Fruit fly (Drosophila melanogaster) whole organism, wandering third instar larva: ENCODE measurements around the gene Dhfr.

Experiments used
- Abd-B ChIP-seq: fragments of >200 bp; optimal IDR thresholded peaks from 2 replicates; lab custom pipeline; 2017; ENCODE audit warnings: missing biosample characterization, missing genetic modification characterization
- CG32264 ChIP-seq: fragments of 200-800 bp; sonication (Bioruptor generic); optimal IDR thresholded peaks from 2 replicates; lab custom pipeline; 2016; ENCODE audit warnings: missing biosample characterization, missing genetic modification characterization
- CG9705 ChIP-seq: fragments of 200-800 bp; sonication (Bioruptor generic); optimal IDR thresholded peaks from 2 replicates; lab custom pipeline; 2018; ENCODE audit warnings: missing biosample characterization, mild to moderate bottlenecking, missing genetic modification characterization
- CrebA ChIP-seq: fragments of 200-800 bp; sonication (Bioruptor generic); optimal IDR thresholded peaks from 2 replicates; lab custom pipeline; 2016; ENCODE audit warnings: missing biosample characterization, mild to moderate bottlenecking, missing genetic modification characterization, borderline replicate concordance
- Dfd ChIP-seq: fragments of >200 bp; optimal IDR thresholded peaks from 2 replicates; lab custom pipeline; 2017; ENCODE audit warnings: missing biosample characterization, missing genetic modification characterization
- Dif ChIP-seq: fragments of 200-275, 200-300 bp; sonication (Bioruptor generic); optimal IDR thresholded peaks from 2 replicates; lab custom pipeline; 2018; ENCODE audit warnings: missing biosample characterization, missing genetic modification characterization; ENCODE audit not compliant: partially characterized antibody
- GATAd ChIP-seq: sonication (Bioruptor generic); optimal IDR thresholded peaks from 2 replicates; lab custom pipeline; 2016; ENCODE audit warnings: missing biosample characterization, missing genetic modification characterization
- HLH106 ChIP-seq: fragments of 200-800 bp; optimal IDR thresholded peaks from 3 replicates; lab custom pipeline; 2019; ENCODE audit warnings: missing biosample characterization, mild to moderate bottlenecking, missing genetic modification characterization, moderate library complexity
- Hnf4 ChIP-seq: fragments of 200-800 bp; sonication (Bioruptor generic); optimal IDR thresholded peaks from 2 replicates; lab custom pipeline; 2016; ENCODE audit warnings: missing biosample characterization, mild to moderate bottlenecking, missing genetic modification characterization
- Hr78 ChIP-seq: fragments of >200 bp; optimal IDR thresholded peaks from 2 replicates; lab custom pipeline; 2017; ENCODE audit warnings: missing biosample characterization, missing genetic modification characterization
- Hr83 ChIP-seq: fragments of 200-300 bp; sonication (Bioruptor generic); optimal IDR thresholded peaks from 2 replicates; lab custom pipeline; 2016; ENCODE audit warnings: missing biosample characterization, mild to moderate bottlenecking, missing genetic modification characterization, moderate library complexity; ENCODE audit not compliant: poor library complexity, severe bottlenecking
- Jra ChIP-seq: sonication (Bioruptor generic); optimal IDR thresholded peaks from 2 replicates; lab custom pipeline; 2016; ENCODE audit warnings: missing biosample characterization, missing genetic modification characterization
- Mio ChIP-seq: sonication (Bioruptor generic); optimal IDR thresholded peaks from 2 replicates; lab custom pipeline; 2016; ENCODE audit warnings: missing biosample characterization, missing genetic modification characterization
- Myc ChIP-seq: fragments of >200 bp; optimal IDR thresholded peaks from 2 replicates; lab custom pipeline; 2017
- N ChIP-seq: fragments of >200 bp; optimal IDR thresholded peaks from 2 replicates; lab custom pipeline; 2018; ENCODE audit warnings: missing biosample characterization, missing external identifiers, missing genetic modification characterization
- OdsH ChIP-seq: fragments of 200-800 bp; sonication (Bioruptor generic); optimal IDR thresholded peaks from 2 replicates; lab custom pipeline; 2016; ENCODE audit warnings: missing biosample characterization, mild to moderate bottlenecking, missing genetic modification characterization
- Rel ChIP-seq, 2 experiments: fragments of 200-800 bp; sonication (Bioruptor generic) in 1 of 2; optimal IDR thresholded peaks; 2 replicates in 1 of 2; 3 replicates in 1 of 2; lab custom pipeline; 2016 to 2019; ENCODE audit warnings: mild to moderate bottlenecking in 2 of 2, missing biosample characterization in 2 of 2, missing genetic modification characterization in 2 of 2, moderate library complexity in 1 of 2
- Sp1 ChIP-seq: fragments of 200-800 bp; sonication (Bioruptor generic); optimal IDR thresholded peaks from 3 replicates; lab custom pipeline; 2019; ENCODE audit warnings: missing biosample characterization, mild to moderate bottlenecking, missing genetic modification characterization, moderate library complexity
- Vsx2 ChIP-seq: fragments of 200-300, 225-300 bp; sonication (Bioruptor generic); optimal IDR thresholded peaks from 2 replicates; lab custom pipeline; 2018; ENCODE audit warnings: missing biosample characterization, missing genetic modification characterization; ENCODE audit not compliant: partially characterized antibody
- br ChIP-seq: fragments of 200-800 bp; sonication (Bioruptor generic); optimal IDR thresholded peaks from 2 replicates; lab custom pipeline; 2016; ENCODE audit warnings: missing biosample characterization, missing genetic modification characterization
- brk ChIP-seq: fragments of 200-800 bp; sonication (Bioruptor generic); optimal IDR thresholded peaks from 2 replicates; lab custom pipeline; 2016; ENCODE audit warnings: missing biosample characterization, mild to moderate bottlenecking, missing genetic modification characterization
- dl ChIP-seq, 2 experiments: fragments of 175-275, 200-275 bp in 1 of 2; fragments of 200-275 bp in 1 of 2; sonication (Bioruptor generic); optimal IDR thresholded peaks; lab custom pipeline; 2018; ENCODE audit warnings: mild to moderate bottlenecking in 2 of 2, missing biosample characterization in 2 of 2, missing genetic modification characterization in 2 of 2, moderate library complexity in 2 of 2; ENCODE audit not compliant: partially characterized antibody in 2 of 2, insufficient read depth in 1 of 2
- dmrt93B ChIP-seq: fragments of 200-800 bp; sonication (Bioruptor generic); optimal IDR thresholded peaks from 2 replicates; lab custom pipeline; 2018; ENCODE audit warnings: missing biosample characterization, mild to moderate bottlenecking, missing genetic modification characterization
- dsf ChIP-seq: sonication (Bioruptor generic); optimal IDR thresholded peaks from 2 replicates; lab custom pipeline; 2016; ENCODE audit warnings: missing biosample characterization, missing genetic modification characterization, borderline replicate concordance
- foxo ChIP-seq, 2 experiments: fragments of 200-800 bp; sonication (Bioruptor generic); optimal IDR thresholded peaks; 2 replicates in 1 of 2; 3 replicates in 1 of 2; lab custom pipeline; 2016 to 2017; ENCODE audit warnings: missing biosample characterization in 2 of 2, missing genetic modification characterization in 2 of 2
- fru ChIP-seq: fragments of 200-800 bp; sonication (Bioruptor generic); optimal IDR thresholded peaks from 3 replicates; lab custom pipeline; 2016; ENCODE audit warnings: missing biosample characterization, mild to moderate bottlenecking, missing genetic modification characterization
- h ChIP-seq: fragments of 200-800 bp; sonication (Bioruptor generic); optimal IDR thresholded peaks from 3 replicates; lab custom pipeline; 2016; ENCODE audit warnings: missing biosample characterization, mild to moderate bottlenecking, missing genetic modification characterization
- jim ChIP-seq: fragments of 175-275, 200-325 bp; sonication (Bioruptor generic); optimal IDR thresholded peaks from 2 replicates; lab custom pipeline; 2016; ENCODE audit warnings: missing biosample characterization, mild to moderate bottlenecking, missing genetic modification characterization
- pan ChIP-seq: fragments of >200 bp; optimal IDR thresholded peaks from 2 replicates; lab custom pipeline; 2017
- psq ChIP-seq: fragments of 200-800 bp; sonication (Bioruptor generic); optimal IDR thresholded peaks from 3 replicates; lab custom pipeline; 2017; ENCODE audit warnings: missing biosample characterization, mild to moderate bottlenecking, missing genetic modification characterization, moderate library complexity
- rgr ChIP-seq: fragments of 200-800 bp; sonication (Bioruptor generic); optimal IDR thresholded peaks from 3 replicates; lab custom pipeline; 2016; ENCODE audit warnings: missing biosample characterization, mild to moderate bottlenecking, missing genetic modification characterization
- sage ChIP-seq: fragments of 200-800 bp; sonication (Bioruptor generic); optimal IDR thresholded peaks from 2 replicates; lab custom pipeline; 2016; ENCODE audit warnings: missing biosample characterization, mild to moderate bottlenecking, missing genetic modification characterization
- sv ChIP-seq: fragments of 200-800 bp; sonication (Bioruptor generic); optimal IDR thresholded peaks from 3 replicates; lab custom pipeline; 2016; ENCODE audit warnings: missing biosample characterization, missing genetic modification characterization
- tai ChIP-seq: sonication (Bioruptor generic); optimal IDR thresholded peaks from 2 replicates; lab custom pipeline; 2016; ENCODE audit warnings: missing biosample characterization, missing genetic modification characterization
- usp ChIP-seq: fragments of >200 bp; optimal IDR thresholded peaks from 2 replicates; lab custom pipeline; 2017; ENCODE audit warnings: missing biosample characterization, missing genetic modification characterization
- woc ChIP-seq: sonication (Bioruptor generic); optimal IDR thresholded peaks from 2 replicates; lab custom pipeline; 2016; ENCODE audit warnings: missing biosample characterization, mild to moderate bottlenecking, missing genetic modification characterization

Dhfr gene

dm6 chr3R:16469501-16470263 lies 11.3 kb upstream of the Dhfr start, which contains the start of the genes CG42232 and CSN5:
Gene CG42232, minus strand, starts transcription at chr3R:16469663.
Gene CSN5, plus strand, starts transcription at chr3R:16470099.
- TF ChIP-seq rgr (GFP tag; lab: Kevin White, UChicago) (no peak), dmrt93B (no peak), HLH106 (tag; lab: Kevin White, UChicago) (no peak), CG32264 (GFP tag; lab: Kevin White, UChicago) (no peak), foxo (GFP tag; optimal IDR thresholded peaks at IDR 0.05; lab: Kevin White, UChicago) (no peak), dsf (GFP tag; lab: Kevin White, UChicago) (peak; percentile 23), pan (lab: Kevin White, UChicago) (no peak), Vsx2 (GFP tag; lab: Kevin White, UChicago) (no peak), CG9705 (peak; percentile 44), usp (no peak), brk (GFP tag; lab: Kevin White, UChicago) (no peak), OdsH (GFP tag; lab: Kevin White, UChicago) (no peak), Mio (GFP tag; lab: Kevin White, UChicago) (no peak), br (GFP tag; lab: Kevin White, UChicago) (no peak), tai (GFP tag; lab: Kevin White, UChicago) (no peak), Hnf4 (GFP tag; lab: Kevin White, UChicago) (no peak), CrebA (no peak), N (GFP tag; lab: Kevin White, UChicago) (no peak), fru (no peak), dl (GFP tag; optimal IDR thresholded peaks at IDR 0.05; lab: Kevin White, UChicago; ENCODE audit: insufficient read depth in 1 of 2, partially characterized antibody in 2 of 2) (no peak), Dfd (GFP tag; lab: Kevin White, UChicago) (no peak), Hr83 (GFP tag; lab: Kevin White, UChicago) (peak; percentile 58), woc (GFP tag; lab: Kevin White, UChicago) (no peak), psq (GFP tag; lab: Kevin White, UChicago) (peak; percentile 52), Dif (no peak), sage (GFP tag; lab: Kevin White, UChicago) (no peak), Sp1 (GFP tag; lab: Kevin White, UChicago) (no peak), sv (no peak), jim (no peak), Hr78 (GFP tag; lab: Kevin White, UChicago) (no peak), Myc (lab: Kevin White, UChicago) (no peak), GATAd (no peak)

DNA sequence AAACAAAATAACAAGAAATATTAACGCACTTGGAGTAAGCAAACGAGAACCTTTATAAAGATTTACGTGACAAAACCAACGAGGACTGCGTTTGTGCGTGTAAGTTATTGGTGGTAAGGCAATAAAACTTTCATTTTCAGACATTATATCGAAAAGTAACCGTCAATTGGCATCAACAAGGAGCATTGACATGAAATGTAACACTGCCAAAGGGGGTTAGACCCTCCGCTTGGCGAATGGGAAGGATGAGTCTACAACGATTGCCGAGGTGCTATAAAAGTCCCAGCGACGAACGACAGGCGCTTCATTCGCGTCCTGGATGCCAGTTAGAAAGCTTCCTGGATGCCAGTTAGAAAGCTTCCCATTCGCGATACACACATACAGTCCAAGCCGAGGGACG lies 8.7 kb upstream of the Dhfr start, which contains the start of gene Gyc89Da:
Gene Gyc89Da, plus strand, starts transcription at position 301 of the 400 bp plus-strand sequence.
- TF ChIP-seq N (GFP tag; lab: Kevin White, UChicago) (no peak), Dif (no peak), psq (GFP tag; lab: Kevin White, UChicago) (no peak), dl (GFP tag; optimal IDR thresholded peaks at IDR 0.05; lab: Kevin White, UChicago; ENCODE audit: insufficient read depth in 1 of 2, partially characterized antibody in 2 of 2) (no peak), woc (GFP tag; lab: Kevin White, UChicago) (no peak), h (GFP tag; lab: Kevin White, UChicago) (no peak), Rel (GFP tag; optimal IDR thresholded peaks at IDR 0.05; lab: Kevin White, UChicago) (no peak), Rel (tag; optimal IDR thresholded peaks at IDR 0.05; lab: Kevin White, UChicago) (no peak), br (GFP tag; lab: Kevin White, UChicago) (no peak), Dfd (GFP tag; lab: Kevin White, UChicago) (no peak)

dm6 chr3R:16476472-16476871 lies 4.5 kb upstream of the Dhfr start:
- TF ChIP-seq br (GFP tag; lab: Kevin White, UChicago) (no peak), pan (lab: Kevin White, UChicago) (no peak), Hr78 (GFP tag; lab: Kevin White, UChicago) (no peak), Rel (GFP tag; optimal IDR thresholded peaks at IDR 0.05; lab: Kevin White, UChicago) (no peak), Rel (tag; optimal IDR thresholded peaks at IDR 0.05; lab: Kevin White, UChicago) (no peak), Hnf4 (GFP tag; lab: Kevin White, UChicago) (no peak), brk (GFP tag; lab: Kevin White, UChicago) (no peak), OdsH (GFP tag; lab: Kevin White, UChicago) (no peak), CG9705 (no peak), Abd-B (GFP tag; lab: Kevin White, UChicago) (no peak), sv (no peak), Vsx2 (GFP tag; lab: Kevin White, UChicago) (no peak), Jra (GFP tag; lab: Kevin White, UChicago) (no peak), dl (GFP tag; optimal IDR thresholded peaks at IDR 0.05; lab: Kevin White, UChicago; ENCODE audit: insufficient read depth in 1 of 2, partially characterized antibody in 2 of 2) (no peak), CG32264 (GFP tag; lab: Kevin White, UChicago) (no peak), N (GFP tag; lab: Kevin White, UChicago) (no peak), jim (no peak)
